Fruit fly (Drosophila melanogaster) whole organism, pupa: ENCODE results near the gene CG2147.

Experiments
- CG10348 ChIP-seq: fragments of 200-800 bp; sonication (Bioruptor generic); IDR thresholded peaks from 2 replicates; pipeline ENCODE4 v1.3.6; 2022; ENCODE audit warnings: missing biosample characterization, missing genetic modification characterization
- CG12605 ChIP-seq: fragments of 200-800 bp; sonication (Bioruptor generic); IDR thresholded peaks from 2 replicates; pipeline ENCODE4 v1.3.6; 2022; ENCODE audit warnings: missing biosample characterization, missing genetic modification characterization
- CG14655 ChIP-seq: fragments of 200-800 bp; sonication (Bioruptor generic); optimal IDR thresholded peaks from 3 replicates; lab custom pipeline; 2017; ENCODE audit warnings: mild to moderate bottlenecking, missing biosample characterization, missing genetic modification reagents, missing genetic modification characterization
- CG17806 ChIP-seq: fragments of 200-800 bp; sonication (Bioruptor generic); optimal IDR thresholded peaks from 2 replicates; lab custom pipeline; 2018; ENCODE audit warnings: missing biosample characterization, mild to moderate bottlenecking, missing genetic modification characterization, moderate library complexity
- CG4496 ChIP-seq: fragments of 200-800 bp; sonication (Bioruptor generic); IDR thresholded peaks from 3 replicates; pipeline ENCODE4 v1.3.6; 2022; ENCODE audit warnings: missing biosample characterization, missing genetic modification characterization
- CG8159 ChIP-seq: fragments of 200-800 bp; sonication (Bioruptor generic); optimal IDR thresholded peaks from 3 replicates; lab custom pipeline; 2018; ENCODE audit warnings: missing biosample characterization, mild to moderate bottlenecking, missing genetic modification characterization, moderate library complexity
- Ets98B ChIP-seq: fragments of 200-800 bp; sonication (Bioruptor generic); IDR thresholded peaks from 2 replicates; pipeline ENCODE4 v1.3.6; 2022; ENCODE audit warnings: missing biosample characterization, missing genetic modification characterization
- gl ChIP-seq: fragments of 200-800 bp; sonication (Bioruptor generic); optimal IDR thresholded peaks from 2 replicates; lab custom pipeline; 2018; ENCODE audit warnings: missing biosample characterization, mild to moderate bottlenecking, missing genetic modification characterization
- rn ChIP-seq: fragments of 200-800 bp; sonication (Bioruptor generic); IDR thresholded peaks from 2 replicates; pipeline ENCODE4 v1.3.6; 2022; ENCODE audit warnings: missing biosample characterization, missing genetic modification characterization

DNA sequence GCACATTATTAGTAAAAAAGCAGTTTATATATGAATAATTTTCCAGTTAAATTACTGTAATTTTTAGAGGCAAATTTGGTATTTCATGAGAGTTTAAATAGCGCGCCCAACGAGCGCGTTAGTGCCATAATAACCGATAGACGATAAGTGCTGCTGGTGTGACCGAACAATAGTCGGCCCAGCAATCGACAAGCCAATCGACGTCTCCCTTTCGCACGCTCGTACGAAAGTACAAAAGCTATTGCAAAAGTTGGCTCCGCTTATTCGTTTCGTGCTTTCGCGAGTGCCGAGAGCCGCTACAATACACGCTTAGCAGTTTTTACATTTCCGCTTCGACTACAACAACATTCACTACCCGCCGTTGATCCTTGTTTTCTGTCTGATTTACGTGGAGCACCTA lies 1.8 kb downstream of the CG2147 start, which contains the start of gene Trxr1:
- no peak for TF ChIP-seq CG10348 (GFP tag; lab: Robert Waterston, UW)
- TF ChIP-seq CG12605 (GFP tag; lab: Robert Waterston, UW) = no peak
- TF ChIP-seq CG17806 = no peak
- 0 out of 3 replicates have a peak, but pooled peaks have one; percentile 50 for TF ChIP-seq CG4496 (GFP tag; lab: Robert Waterston, UW)
- no peak for TF ChIP-seq Ets98B (GFP tag; lab: Robert Waterston, UW)
- TF ChIP-seq CG8159 (tag; lab: Kevin White, UChicago) = peak; percentile 16
- TF ChIP-seq rn (GFP tag; lab: Robert Waterston, UW) = no peak
- TF ChIP-seq CG14655 (GFP tag; lab: Kevin White, UChicago) = no peak
- no peak for TF ChIP-seq gl (tag; lab: Kevin White, UChicago)
